Fruit fly (Drosophila melanogaster): ENCODE data around the gene CG9399.

Gene CG9399

DNA sequence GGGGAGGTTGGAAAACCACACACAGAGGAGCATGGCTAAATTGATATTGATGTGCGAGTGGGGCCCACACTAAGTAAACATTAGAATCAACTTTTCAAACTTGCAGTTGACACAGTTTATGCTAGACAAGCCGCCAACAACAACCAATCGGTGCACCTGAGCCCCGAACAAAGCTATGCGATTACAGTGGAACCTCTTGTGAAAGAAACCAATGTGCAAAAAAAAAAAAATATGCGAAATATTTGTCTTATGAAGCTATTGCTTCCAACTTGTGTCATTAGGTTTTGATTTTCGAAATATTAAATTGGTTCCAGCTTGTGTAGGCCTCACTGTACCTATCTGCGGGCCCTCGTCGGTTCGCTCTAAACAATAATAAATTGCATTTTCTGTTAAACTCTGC, 44.3 kb upstream of the CG9399 start (continued):
- TF ChIP-seq CG34422 (GFP tag; IDR thresholded peaks at IDR 0.05), result peak; percentile 85
- TF ChIP-seq Gsc (GFP tag; IDR thresholded peaks at IDR 0.05), result peak; percentile 64
- TF ChIP-seq CG31388 (GFP tag; optimal IDR thresholded peaks at IDR 0.05), result peak; percentile 25
- no peak for TF ChIP-seq mirr (GFP tag; optimal IDR thresholded peaks at IDR 0.05)
- no peak for TF ChIP-seq pros (GFP tag; optimal IDR thresholded peaks at IDR 0.05)
- no peak; the same call in none of the 2 replicates for TF ChIP-seq CG6272 (GFP tag; IDR thresholded peaks at IDR 0.05)
- TF ChIP-seq grau (tag; optimal IDR thresholded peaks at IDR 0.05), result peak; percentile 90
- TF ChIP-seq Atf3 (GFP tag; optimal IDR thresholded peaks at IDR 0.05), result peak; percentile 68
- TF ChIP-seq Spps (tag; optimal IDR thresholded peaks at IDR 0.05), result peak; percentile 18
- peak; percentile 88 for TF ChIP-seq CG32772 (GFP tag; IDR thresholded peaks at IDR 0.05)
- peak; percentile 50 for TF ChIP-seq Fer1 (GFP tag; optimal IDR thresholded peaks at IDR 0.05)
- peak; percentile 62 for TF ChIP-seq CG8089 (GFP tag; optimal IDR thresholded peaks at IDR 0.05)
- peak; percentile 26 for TF ChIP-seq Fer2 (tag; optimal IDR thresholded peaks at IDR 0.05)
- TF ChIP-seq sim (GFP tag; IDR thresholded peaks at IDR 0.05), result peak; percentile 45; the same call in 1 of the 2 replicates
- no peak for TF ChIP-seq Vsx1 (GFP tag; optimal IDR thresholded peaks at IDR 0.05)
- peak in 1 of 2 experiments; percentile 67 for TF ChIP-seq Hr51 (GFP tag; optimal IDR thresholded peaks at IDR 0.05)
- peak; percentile 63 for TF ChIP-seq mam (GFP tag; optimal IDR thresholded peaks at IDR 0.05)
- TF ChIP-seq CG10209 (GFP tag; optimal IDR thresholded peaks at IDR 0.05), result peak; percentile 54
- peak; percentile 69; the same call in 1 of the 2 replicates for TF ChIP-seq Rx (GFP tag; IDR thresholded peaks at IDR 0.05)
- peak; percentile 56 for TF ChIP-seq CG6654 (GFP tag; optimal IDR thresholded peaks at IDR 0.05)
- TF ChIP-seq CG2889 (GFP tag; IDR thresholded peaks at IDR 0.05), result peak; percentile 70; the same call in 2 of the 3 replicates
- TF ChIP-seq Camta (GFP tag; optimal IDR thresholded peaks at IDR 0.05), result peak; percentile 73
- no peak for TF ChIP-seq CG4282 (GFP tag; optimal IDR thresholded peaks at IDR 0.05)
- TF ChIP-seq Drgx (GFP tag; IDR thresholded peaks at IDR 0.05), result peak; percentile 92
- TF ChIP-seq CG18011 (GFP tag; optimal IDR thresholded peaks at IDR 0.05), result no peak
- TF ChIP-seq CG10959 (GFP tag; IDR thresholded peaks at IDR 0.05), result peak; percentile 76
- TF ChIP-seq Trl (optimal IDR thresholded peaks at IDR 0.05), result no peak
- TF ChIP-seq Trl (GFP tag; optimal IDR thresholded peaks at IDR 0.05), result peak; percentile 66
- peak; percentile 76 for TF ChIP-seq zen (tag; optimal IDR thresholded peaks at IDR 0.05)
- peak; percentile 63 for TF ChIP-seq CG30431 (GFP tag; optimal IDR thresholded peaks at IDR 0.05)
- no peak for TF ChIP-seq vnd (GFP tag; IDR thresholded peaks at IDR 0.05; ENCODE audit: partially characterized antibody)
- TF ChIP-seq CG8281 (tag; optimal IDR thresholded peaks at IDR 0.05), result peak; percentile 28
- peak; percentile 79 for TF ChIP-seq Mrtf (GFP tag; IDR thresholded peaks at IDR 0.05)
- TF ChIP-seq CG4424 (GFP tag; optimal IDR thresholded peaks at IDR 0.05), result peak; percentile 77
- peak; percentile 53; the same call in 2 of the 4 replicates for TF ChIP-seq Gug (GFP tag; IDR thresholded peaks at IDR 0.05)
- TF ChIP-seq CG9609 (GFP tag; optimal IDR thresholded peaks at IDR 0.05), result peak; percentile 70
- no peak for TF ChIP-seq cg (GFP tag; optimal IDR thresholded peaks at IDR 0.05)
- TF ChIP-seq wor (GFP tag; IDR thresholded peaks at IDR 0.05), result peak; percentile 73
- TF ChIP-seq HmgD (GFP tag; optimal IDR thresholded peaks at IDR 0.05), result no peak
- TF ChIP-seq CG6854 (GFP tag; optimal IDR thresholded peaks at IDR 0.05), result no peak
- no peak for TF ChIP-seq da (GFP tag; optimal IDR thresholded peaks at IDR 0.05)
- TF ChIP-seq CG8290 (GFP tag; optimal IDR thresholded peaks at IDR 0.05), result peak; percentile 49
- peak in 1 of 2 experiments; percentile 78 for TF ChIP-seq CG8290 (tag; optimal IDR thresholded peaks at IDR 0.05)
- TF ChIP-seq MTF-1 (GFP tag; optimal IDR thresholded peaks at IDR 0.05; ENCODE audit: borderline replicate concordance), result peak; percentile 26
- TF ChIP-seq insv (GFP tag; optimal IDR thresholded peaks at IDR 0.05), result no peak
- TF ChIP-seq Lhr (GFP tag; optimal IDR thresholded peaks at IDR 0.05), result peak; percentile 25
- TF ChIP-seq cas (GFP tag; IDR thresholded peaks at IDR 0.05), result 0 out of 2 replicates have a peak, but pooled peaks have one; percentile 24
- peak; percentile 66 for TF ChIP-seq dmrt11E (tag; optimal IDR thresholded peaks at IDR 0.05)
- TF ChIP-seq Hmr (GFP tag; optimal IDR thresholded peaks at IDR 0.05), result peak; percentile 48
- peak; percentile 62 for TF ChIP-seq CG1529 (GFP tag; optimal IDR thresholded peaks at IDR 0.05)
- peak; percentile 75 for TF ChIP-seq croc (GFP tag; conservative IDR thresholded peaks at IDR 0.05)
- peak; percentile 90 for TF ChIP-seq vvl (GFP tag; IDR thresholded peaks at IDR 0.05)

Measured in whole organism, embryonic.